Worm (Caenorhabditis elegans) whole organism, early embryonic: Measurements from ENCODE around the gene Y102A11A.3.

Experiments
- B0310.2 ChIP-seq: sonication (generic microtip); optimal IDR thresholded peaks from 2 replicates; lab custom pipeline; 2016; ENCODE audit warnings: mild to moderate bottlenecking, missing genetic modification characterization, missing compliant biosample characterization
- F13C5.2 ChIP-seq: sonication (generic microtip); optimal IDR thresholded peaks from 2 replicates; lab custom pipeline; 2017; ENCODE audit warnings: mild to moderate bottlenecking, missing genetic modification characterization, inconsistent platforms, missing compliant biosample characterization
- aly-1 ChIP-seq: sonication (generic microtip); optimal IDR thresholded peaks from 2 replicates; lab custom pipeline; 2016; ENCODE audit warnings: missing genetic modification characterization, missing compliant biosample characterization
- ama-1 ChIP-seq: fragments of 150-350 bp; optimal IDR thresholded peaks from 2 replicates; lab custom pipeline; 2014
- ceh-13 ChIP-seq: fragments of 200-800 bp; sonication (Bioruptor generic); optimal IDR thresholded peaks from 2 replicates; lab custom pipeline; 2018; ENCODE audit warnings: mild to moderate bottlenecking, missing genetic modification characterization, missing compliant biosample characterization
- ceh-36 ChIP-seq: sonication (generic microtip); optimal IDR thresholded peaks from 2 replicates; lab custom pipeline; 2016; ENCODE audit warnings: missing genetic modification characterization, inconsistent platforms, missing compliant biosample characterization
- ets-7 ChIP-seq: sonication (generic microtip); optimal IDR thresholded peaks from 2 replicates; lab custom pipeline; 2016; ENCODE audit warnings: missing genotype, missing genetic modification characterization, missing compliant biosample characterization
- flt-1 ChIP-seq: fragments of 200-800 bp; sonication (Bioruptor generic); IDR thresholded peaks from 2 replicates; pipeline ENCODE4 v1.3.6; 2022; ENCODE audit warnings: missing genetic modification characterization, missing compliant biosample characterization
- hmbx-1 ChIP-seq: sonication (generic microtip); optimal IDR thresholded peaks from 2 replicates; lab custom pipeline; 2016; ENCODE audit warnings: mild to moderate bottlenecking, missing genetic modification characterization, missing compliant biosample characterization
- hmg-4 ChIP-seq: fragments of 200-800 bp; sonication (Bioruptor generic); optimal IDR thresholded peaks from 2 replicates; lab custom pipeline; 2018; ENCODE audit warnings: mild to moderate bottlenecking, missing genetic modification characterization, missing compliant biosample characterization
- hnd-1 ChIP-seq: sonication (generic microtip); optimal IDR thresholded peaks from 2 replicates; lab custom pipeline; 2016; ENCODE audit warnings: missing genetic modification characterization, missing compliant biosample characterization
- pes-1 ChIP-seq: fragments of 200-800 bp; sonication (Bioruptor generic); IDR thresholded peaks from 2 replicates; pipeline ENCODE4 v1.3.6; 2022; ENCODE audit warnings: missing genetic modification reagents, missing genetic modification characterization, missing compliant biosample characterization
- scrt-1 ChIP-seq: fragments of 200-800 bp; sonication (Bioruptor generic); IDR thresholded peaks from 2 replicates; pipeline ENCODE4 v1.3.6; 2022; ENCODE audit warnings: missing genetic modification characterization, missing compliant biosample characterization
- sea-1 ChIP-seq: fragments of 200-800 bp; sonication (Bioruptor generic); conservative IDR thresholded peaks from 2 replicates; pipeline ENCODE4 v1.3.6; 2022; ENCODE audit warnings: missing genetic modification characterization, missing compliant biosample characterization
- tbx-11 ChIP-seq: fragments of 200-800 bp; sonication (Bioruptor generic); IDR thresholded peaks from 2 replicates; pipeline ENCODE4 v1.3.6; 2022; ENCODE audit warnings: missing genetic modification characterization, missing compliant biosample characterization
- tbx-37 ChIP-seq: fragments of 200-800 bp; sonication (Bioruptor generic); conservative IDR thresholded peaks from 2 replicates; pipeline ENCODE4 v1.3.6; 2022; ENCODE audit warnings: missing genetic modification reagents, missing genetic modification characterization, missing compliant biosample characterization
- tra-4 ChIP-seq: sonication (generic microtip); optimal IDR thresholded peaks from 2 replicates; lab custom pipeline; 2017; ENCODE audit warnings: missing genetic modification characterization, missing compliant biosample characterization

Y102A11A.3 gene

ce11 chrX:2047208-2047946, 28.4 kb downstream of the Y102A11A.3 start:
- TF ChIP-seq ets-7 (tag; lab: Kevin White, UChicago), result no peak
- TF ChIP-seq scrt-1 (GFP tag; lab: Robert Waterston, UW), result no peak
- no peak for TF ChIP-seq flt-1 (GFP tag; lab: Robert Waterston, UW)
- no peak for TF ChIP-seq tbx-37 (GFP tag; lab: Robert Waterston, UW)
- no peak for TF ChIP-seq pes-1 (GFP tag; lab: Robert Waterston, UW)
- no peak for TF ChIP-seq B0310.2 (tag; lab: Kevin White, UChicago)
- no peak for TF ChIP-seq aly-1
- no peak for TF ChIP-seq F13C5.2 (tag; lab: Kevin White, UChicago)
- TF ChIP-seq tbx-11, result no peak
- no peak for TF ChIP-seq ama-1
- no peak for TF ChIP-seq hnd-1 (tag; lab: Kevin White, UChicago)
- no peak for TF ChIP-seq sea-1 (GFP tag; lab: Robert Waterston, UW)
- TF ChIP-seq ceh-36 (tag; lab: Kevin White, UChicago), result no peak
- TF ChIP-seq tra-4 (tag; lab: Kevin White, UChicago), result no peak
- TF ChIP-seq hmbx-1 (tag; lab: Kevin White, UChicago), result no peak
- TF ChIP-seq ceh-13 (GFP tag; lab: Kevin White, UChicago), result no peak
- TF ChIP-seq hmg-4, result no peak

- no peak for TF ChIP-seq F13C5.2 (tag; lab: Kevin White, UChicago)
- TF ChIP-seq ceh-36 (tag; lab: Kevin White, UChicago), result no peak
- TF ChIP-seq scrt-1 (GFP tag; lab: Robert Waterston, UW), result no peak
- TF ChIP-seq hnd-1 (tag; lab: Kevin White, UChicago), result no peak
- no peak for TF ChIP-seq hmbx-1 (tag; lab: Kevin White, UChicago)
- TF ChIP-seq tbx-11, result no peak
- TF ChIP-seq tra-4 (tag; lab: Kevin White, UChicago), result no peak
- TF ChIP-seq flt-1 (GFP tag; lab: Robert Waterston, UW), result no peak
- TF ChIP-seq hmg-4, result no peak
- TF ChIP-seq ceh-13 (GFP tag; lab: Kevin White, UChicago), result no peak
- no peak for TF ChIP-seq aly-1
- no peak for TF ChIP-seq ama-1
- TF ChIP-seq ets-7 (tag; lab: Kevin White, UChicago), result no peak
- no peak for TF ChIP-seq pes-1 (GFP tag; lab: Robert Waterston, UW)
- TF ChIP-seq sea-1 (GFP tag; lab: Robert Waterston, UW), result no peak
- no peak for TF ChIP-seq B0310.2 (tag; lab: Kevin White, UChicago)
- no peak for TF ChIP-seq tbx-37 (GFP tag; lab: Robert Waterston, UW)
Measured at ce11 chrX:2048865-2049405, 30.0 kb downstream of the Y102A11A.3 start.

- TF ChIP-seq pes-1 (GFP tag; lab: Robert Waterston, UW), result no peak
- no peak for TF ChIP-seq hmg-4
- no peak for TF ChIP-seq F13C5.2 (tag; lab: Kevin White, UChicago)
- no peak for TF ChIP-seq tbx-37 (GFP tag; lab: Robert Waterston, UW)
- TF ChIP-seq flt-1 (GFP tag; lab: Robert Waterston, UW), result no peak
- no peak for TF ChIP-seq ceh-13 (GFP tag; lab: Kevin White, UChicago)
- TF ChIP-seq ceh-36 (tag; lab: Kevin White, UChicago), result no peak
- TF ChIP-seq hmbx-1 (tag; lab: Kevin White, UChicago), result no peak
Measured at ce11 chrX:2050212-2050611, 31.3 kb downstream of the Y102A11A.3 start.

- TF ChIP-seq ceh-36 (tag; lab: Kevin White, UChicago) (no peak), ceh-13 (GFP tag; lab: Kevin White, UChicago) (no peak), pes-1 (GFP tag; lab: Robert Waterston, UW) (no peak), flt-1 (GFP tag; lab: Robert Waterston, UW) (no peak), sea-1 (GFP tag; lab: Robert Waterston, UW) (no peak), hmg-4 (no peak), F13C5.2 (tag; lab: Kevin White, UChicago) (no peak), B0310.2 (tag; lab: Kevin White, UChicago) (no peak), ama-1 (no peak), tbx-37 (GFP tag; lab: Robert Waterston, UW) (no peak), hmbx-1 (tag; lab: Kevin White, UChicago) (no peak), ets-7 (tag; lab: Kevin White, UChicago) (no peak), scrt-1 (GFP tag; lab: Robert Waterston, UW) (no peak), tra-4 (tag; lab: Kevin White, UChicago) (no peak), aly-1 (no peak), hnd-1 (tag; lab: Kevin White, UChicago) (no peak), tbx-11 (no peak)
Measured at ce11 chrX:2051602-2052001, 32.7 kb downstream of the Y102A11A.3 start, which contains the start of gene Y102A11A.1. Gene Y102A11A.1, plus strand, starts transcription at chrX:2051824.

ce11 chrX:2056875-2057274, 37.9 kb downstream of the Y102A11A.3 start:
- TF ChIP-seq tbx-37 (GFP tag; lab: Robert Waterston, UW), result 0 out of 2 replicates have a peak, but pooled peaks have one; percentile 3

- TF ChIP-seq sea-1 (GFP tag; lab: Robert Waterston, UW), result peak; percentile 81
- peak; percentile 84; the same call in 1 of the 2 replicates for TF ChIP-seq flt-1 (GFP tag; lab: Robert Waterston, UW)
- 0 out of 2 replicates have a peak, but pooled peaks have one; percentile 48 for TF ChIP-seq scrt-1 (GFP tag; lab: Robert Waterston, UW)
- TF ChIP-seq tbx-11, result peak; percentile 62; the same call in 1 of the 2 replicates
- peak; percentile 89 for TF ChIP-seq pes-1 (GFP tag; lab: Robert Waterston, UW)
- peak; percentile 25; the same call in 1 of the 2 replicates for TF ChIP-seq tbx-37 (GFP tag; lab: Robert Waterston, UW)
Measured at ce11 chrX:2057828-2058418, 39.0 kb downstream of the Y102A11A.3 start.
